Worm (Caenorhabditis elegans): ENCODE results near the gene irld-24.

DNA sequence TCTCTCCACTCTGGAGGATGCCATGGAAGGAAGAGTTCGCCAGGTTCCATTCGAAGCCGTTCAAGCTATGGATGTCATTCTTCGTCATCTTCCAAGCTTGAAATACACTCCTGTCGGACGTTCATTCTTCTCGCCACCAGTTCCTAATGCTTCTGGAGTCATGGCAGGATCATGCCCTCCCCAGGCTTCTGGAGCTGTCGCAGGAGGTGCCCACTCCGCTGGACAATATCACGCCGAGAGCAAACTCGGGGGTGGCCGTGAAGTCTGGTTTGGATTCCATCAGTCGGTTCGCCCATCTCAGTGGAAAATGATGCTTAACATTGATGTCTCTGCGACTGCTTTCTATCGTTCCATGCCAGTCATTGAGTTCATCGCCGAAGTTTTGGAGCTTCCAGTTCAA, 34.1 kb upstream of the irld-24 start:
- TF ChIP-seq elt-1 (tag; optimal IDR thresholded peaks at IDR 0.05; ENCODE audit: borderline replicate concordance, insufficient read depth) = no peak
- TF ChIP-seq mep-1 (tag; optimal IDR thresholded peaks at IDR 0.05) = no peak
- TF ChIP-seq ztf-11 (tag; optimal IDR thresholded peaks at IDR 0.05) = no peak
- TF ChIP-seq unc-62 (GFP tag; optimal IDR thresholded peaks at IDR 0.05) = no peak
- TF ChIP-seq bed-3 (GFP tag; optimal IDR thresholded peaks at IDR 0.05) = no peak
- no peak for TF ChIP-seq drap-1 (GFP tag; optimal IDR thresholded peaks at IDR 0.05)
- no peak for TF ChIP-seq lsy-2 (tag; optimal IDR thresholded peaks at IDR 0.05)
- TF ChIP-seq nhr-12 (tag; optimal IDR thresholded peaks at IDR 0.05) = no peak
- TF ChIP-seq nhr-76 (tag; optimal IDR thresholded peaks at IDR 0.05) = no peak
- no peak for TF ChIP-seq nhr-237 (tag; optimal IDR thresholded peaks at IDR 0.05)
- no peak for TF ChIP-seq ceh-83 (GFP tag; optimal IDR thresholded peaks at IDR 0.05)

Data from whole organism, mixed stage, embryonic.